Worm (Caenorhabditis elegans) whole organism, L4 larva: Measurements from ENCODE around the gene str-228.

Experiments
- R02D3.7 ChIP-seq: fragments of 150-350 bp; sonication (generic microtip); optimal IDR thresholded peaks from 3 replicates; lab custom pipeline; 2014; ENCODE audit warnings: missing biosample characterization, missing genetic modification characterization
- nhr-237 ChIP-seq: sonication (generic microtip); optimal IDR thresholded peaks from 2 replicates; lab custom pipeline; 2017; ENCODE audit warnings: missing biosample characterization, missing genetic modification characterization

DNA sequence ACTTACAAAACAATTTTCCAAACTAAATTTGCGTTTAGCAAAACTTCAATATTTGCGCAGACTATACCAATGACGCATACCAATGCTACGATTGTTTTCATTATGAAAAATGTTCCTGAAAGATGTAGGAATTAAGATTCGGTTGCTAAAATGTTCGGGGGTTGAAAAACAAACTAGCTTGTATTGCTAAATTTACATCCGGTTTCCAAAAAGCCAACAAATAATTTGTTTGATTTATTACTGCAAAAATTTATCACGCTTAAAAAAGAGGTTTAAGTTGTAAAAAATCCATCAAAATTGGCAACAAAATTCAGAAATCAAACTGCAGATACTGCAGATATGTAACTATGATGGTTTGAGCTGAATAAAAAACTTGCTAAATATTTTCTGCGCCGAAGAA lies 29.6 kb upstream of the str-228 start, which contains the start of gene srbc-30:
- TF ChIP-seq R02D3.7 (tag; lab: Kevin White, UChicago) (no peak), nhr-237 (no peak)
